Fruit fly (Drosophila melanogaster) whole organism, embryonic: ENCODE data around the gene Cyp4g15.

Experiments used
- CG10979 ChIP-seq: fragments of 200-800 bp; sonication (Bioruptor generic); optimal IDR thresholded peaks from 2 replicates; lab custom pipeline; 2018; ENCODE audit warnings: missing biosample characterization, mild to moderate bottlenecking, missing genetic modification characterization, moderate library complexity
- CG12769 ChIP-seq: fragments of 200-800 bp; sonication (Bioruptor generic); optimal IDR thresholded peaks from 2 replicates; lab custom pipeline; 2019; ENCODE audit warnings: missing biosample characterization, mild to moderate bottlenecking, missing genetic modification characterization, moderate library complexity
- CG13123 ChIP-seq: fragments of 200-800 bp; sonication (Bioruptor generic); optimal IDR thresholded peaks from 2 replicates; lab custom pipeline; 2016; ENCODE audit warnings: missing biosample characterization, missing genetic modification characterization
- CG13424 ChIP-seq: fragments of 200-800 bp; sonication (Bioruptor generic); optimal IDR thresholded peaks from 2 replicates; lab custom pipeline; 2019; ENCODE audit warnings: missing biosample characterization, mild to moderate bottlenecking, missing genetic modification characterization, moderate library complexity
- CG14014 ChIP-seq: fragments of 200-800 bp; sonication (Bioruptor generic); IDR thresholded peaks from 2 replicates; pipeline ENCODE4 v1.3.6; 2022; ENCODE audit warnings: missing biosample characterization, missing genetic modification characterization
- CG14965 ChIP-seq: fragments of 200-800 bp; sonication (Bioruptor generic); optimal IDR thresholded peaks from 2 replicates; lab custom pipeline; 2016; ENCODE audit warnings: missing biosample characterization, missing genetic modification characterization, borderline replicate concordance
- CG16779 ChIP-seq: fragments of 200-800 bp; sonication (Bioruptor generic); IDR thresholded peaks from 2 replicates; pipeline ENCODE4 v1.3.6; 2022; ENCODE audit warnings: missing biosample characterization, missing genetic modification characterization
- CG2129 ChIP-seq: fragments of 200-800 bp; sonication (Bioruptor generic); IDR thresholded peaks from 2 replicates; pipeline ENCODE4 v1.3.6; 2022; ENCODE audit warnings: missing biosample characterization, missing genetic modification characterization; ENCODE audit not compliant: partially characterized antibody
- CG2678 ChIP-seq: fragments of 200-800 bp; sonication (Bioruptor generic); optimal IDR thresholded peaks from 3 replicates; lab custom pipeline; 2019; ENCODE audit warnings: missing biosample characterization, mild to moderate bottlenecking, missing genetic modification characterization, moderate library complexity
- CG31441 ChIP-seq: fragments of 200-800 bp; sonication (Bioruptor generic); IDR thresholded peaks from 2 replicates; pipeline ENCODE4 v1.3.6; 2022; ENCODE audit warnings: missing biosample characterization, missing genetic modification characterization
- CG4282 ChIP-seq: fragments of 200-800 bp; sonication (Bioruptor generic); optimal IDR thresholded peaks from 2 replicates; lab custom pipeline; 2016; ENCODE audit warnings: missing biosample characterization, missing genetic modification characterization
- CG4360 ChIP-seq: fragments of 200-800 bp; sonication (Bioruptor generic); IDR thresholded peaks from 2 replicates; pipeline ENCODE4 v1.3.6; 2022; ENCODE audit warnings: missing biosample characterization, missing genetic modification characterization
- CG43689 ChIP-seq: fragments of 200-800 bp; sonication (Bioruptor generic); IDR thresholded peaks from 2 replicates; pipeline ENCODE4 v1.3.6; 2022; ENCODE audit warnings: missing biosample characterization, missing genetic modification characterization
- CG5953 ChIP-seq: fragments of 200-800 bp; sonication (Bioruptor generic); IDR thresholded peaks from 2 replicates; pipeline ENCODE4 v1.3.6; 2022; ENCODE audit warnings: missing biosample characterization, missing genetic modification characterization
- CG7357 ChIP-seq: fragments of 200-800 bp; sonication (Bioruptor generic); IDR thresholded peaks from 3 replicates; pipeline ENCODE4 v1.3.6; 2022; ENCODE audit warnings: missing biosample characterization, missing genetic modification characterization
- CG7372 ChIP-seq: fragments of 200-800 bp; sonication (Bioruptor generic); IDR thresholded peaks from 2 replicates; pipeline ENCODE4 v1.3.6; 2022; ENCODE audit warnings: missing biosample characterization, missing genetic modification characterization
- CG7786 ChIP-seq: fragments of 200-800 bp; sonication (Bioruptor generic); optimal IDR thresholded peaks from 2 replicates; lab custom pipeline; 2016; ENCODE audit warnings: missing biosample characterization, missing genetic modification characterization
- CG8944 ChIP-seq: fragments of 200-800 bp; sonication (Bioruptor generic); optimal IDR thresholded peaks from 3 replicates; lab custom pipeline; 2016; ENCODE audit warnings: missing biosample characterization, missing genetic modification characterization
- CG9609 ChIP-seq: fragments of 200-800 bp; sonication (Bioruptor generic); optimal IDR thresholded peaks from 3 replicates; lab custom pipeline; 2016; ENCODE audit warnings: missing biosample characterization, missing genetic modification characterization
- Deaf1 ChIP-seq: fragments of 200-800 bp; optimal IDR thresholded peaks from 3 replicates; lab custom pipeline; 2019; ENCODE audit warnings: missing biosample characterization, mild to moderate bottlenecking, missing genetic modification characterization, moderate library complexity
- Gsc ChIP-seq: fragments of 200-800 bp; sonication (Bioruptor generic); IDR thresholded peaks from 2 replicates; pipeline ENCODE4 v1.3.6; 2022; ENCODE audit warnings: missing biosample characterization, missing genetic modification characterization
- Hr51 ChIP-seq, 2 experiments: fragments of 200-800 bp; sonication (Bioruptor generic); optimal IDR thresholded peaks; 2 replicates in 1 of 2; 3 replicates in 1 of 2; lab custom pipeline; 2016 to 2018; ENCODE audit warnings: missing biosample characterization in 2 of 2, missing genetic modification characterization in 2 of 2, mild to moderate bottlenecking in 1 of 2, moderate library complexity in 1 of 2
- Myb ChIP-seq: fragments of 200-800 bp; sonication (Bioruptor generic); optimal IDR thresholded peaks from 2 replicates; lab custom pipeline; 2016; ENCODE audit warnings: missing biosample characterization, missing genetic modification characterization
- Neu2 ChIP-seq: fragments of 200-800 bp; sonication (Bioruptor generic); optimal IDR thresholded peaks from 3 replicates; lab custom pipeline; 2016; ENCODE audit warnings: missing biosample characterization, missing genetic modification characterization, borderline replicate concordance
- Sin3A ChIP-seq: fragments of >200 bp; optimal IDR thresholded peaks from 2 replicates; lab custom pipeline; 2018
- Sox102F ChIP-seq: fragments of 200-800 bp; sonication (Bioruptor generic); optimal IDR thresholded peaks from 2 replicates; lab custom pipeline; 2018; ENCODE audit warnings: missing biosample characterization, mild to moderate bottlenecking, missing genetic modification characterization, moderate library complexity
- Sry-β ChIP-seq: fragments of 200-800 bp; sonication (Bioruptor generic); optimal IDR thresholded peaks from 2 replicates; lab custom pipeline; 2018; ENCODE audit warnings: missing biosample characterization, mild to moderate bottlenecking, missing genetic modification characterization, moderate library complexity
- Vsx1 ChIP-seq: fragments of 200-800 bp; sonication (Bioruptor generic); optimal IDR thresholded peaks from 2 replicates; lab custom pipeline; 2017; ENCODE audit warnings: missing biosample characterization, mild to moderate bottlenecking, missing genetic modification characterization, missing genetic modification reagents
- ase ChIP-seq: fragments of 200-800 bp; sonication (Bioruptor generic); IDR thresholded peaks from 3 replicates; pipeline ENCODE4 v1.3.6; 2022; ENCODE audit warnings: missing biosample characterization, missing genetic modification characterization
- az2 ChIP-seq: fragments of 200-800 bp; sonication (Bioruptor generic); optimal IDR thresholded peaks from 3 replicates; lab custom pipeline; 2016; ENCODE audit warnings: missing biosample characterization, missing genetic modification characterization
- btn ChIP-seq: fragments of 200-800 bp; sonication (Bioruptor generic); optimal IDR thresholded peaks from 2 replicates; lab custom pipeline; 2016; ENCODE audit warnings: missing biosample characterization, missing genetic modification characterization
- ci ChIP-seq: fragments of 200-800 bp; sonication (Bioruptor generic); IDR thresholded peaks from 3 replicates; pipeline ENCODE4 v1.3.6; 2022; ENCODE audit warnings: missing biosample characterization, missing genetic modification characterization
- crol ChIP-seq: fragments of 200-800 bp; sonication (Bioruptor generic); IDR thresholded peaks from 2 replicates; pipeline ENCODE4 v1.3.6; 2022; ENCODE audit warnings: missing biosample characterization, missing genetic modification characterization
- da ChIP-seq: fragments of 200-800 bp; sonication (Bioruptor generic); optimal IDR thresholded peaks from 2 replicates; lab custom pipeline; 2016; ENCODE audit warnings: missing biosample characterization, missing genetic modification characterization
- disco-r ChIP-seq: fragments of 200-800 bp; sonication (Bioruptor generic); optimal IDR thresholded peaks from 2 replicates; lab custom pipeline; 2016; ENCODE audit warnings: missing biosample characterization, missing genetic modification characterization
- ems ChIP-seq: fragments of 200-800 bp; sonication (Bioruptor generic); optimal IDR thresholded peaks from 3 replicates; lab custom pipeline; 2016; ENCODE audit warnings: missing biosample characterization, missing genetic modification characterization
- ewg ChIP-seq: fragments of 200-800 bp; sonication (Bioruptor generic); optimal IDR thresholded peaks from 3 replicates; lab custom pipeline; 2017; ENCODE audit warnings: mild to moderate bottlenecking, missing biosample characterization, missing genetic modification reagents, missing genetic modification characterization
- fd96Cb ChIP-seq: fragments of 200-800 bp; sonication (Bioruptor generic); optimal IDR thresholded peaks from 2 replicates; lab custom pipeline; 2018; ENCODE audit warnings: missing biosample characterization, mild to moderate bottlenecking, missing genetic modification characterization, moderate library complexity
- hbn ChIP-seq: fragments of 200-800 bp; sonication (Bioruptor generic); IDR thresholded peaks from 2 replicates; pipeline ENCODE4 v1.3.6; 2022; ENCODE audit warnings: missing biosample characterization, missing genetic modification characterization; ENCODE audit not compliant: partially characterized antibody
- lab ChIP-seq: fragments of 200-800 bp; sonication (Bioruptor generic); optimal IDR thresholded peaks from 3 replicates; lab custom pipeline; 2017; ENCODE audit warnings: missing biosample characterization, missing genetic modification characterization, mild to moderate bottlenecking, moderate library complexity, missing genetic modification reagents
- oc ChIP-seq: fragments of 200-800 bp; sonication (Bioruptor generic); optimal IDR thresholded peaks from 2 replicates; lab custom pipeline; 2018; ENCODE audit warnings: missing biosample characterization, mild to moderate bottlenecking, missing genetic modification characterization, moderate library complexity
- onecut ChIP-seq: fragments of 200-800 bp; sonication (Bioruptor generic); IDR thresholded peaks from 2 replicates; pipeline ENCODE4 v1.3.6; 2022; ENCODE audit warnings: missing biosample characterization, missing genetic modification characterization
- otp ChIP-seq: fragments of 200-800 bp; sonication (Bioruptor generic); IDR thresholded peaks from 3 replicates; pipeline ENCODE4, ENCODE4 v1.3.6; 2022; ENCODE audit warnings: missing biosample characterization, missing genetic modification characterization
- peb ChIP-seq: fragments of 200-800 bp; sonication (Bioruptor generic); IDR thresholded peaks from 2 replicates; pipeline ENCODE4 v1.3.6; 2022; ENCODE audit warnings: missing biosample characterization, missing genetic modification characterization
- psq ChIP-seq: fragments of 200-800 bp; sonication (Bioruptor generic); optimal IDR thresholded peaks from 2 replicates; lab custom pipeline; 2017; ENCODE audit warnings: missing biosample characterization, missing genetic modification characterization
- seq ChIP-seq: fragments of 200-800 bp; sonication (Bioruptor generic); IDR thresholded peaks from 2 replicates; pipeline ENCODE4 v1.3.6; 2022; ENCODE audit warnings: missing biosample characterization, missing genetic modification characterization
- slbo ChIP-seq: fragments of 200-800 bp; sonication (Bioruptor generic); IDR thresholded peaks from 2 replicates; pipeline ENCODE4 v1.3.6; 2022; ENCODE audit warnings: missing biosample characterization, missing genetic modification characterization
- sr ChIP-seq: fragments of 200-800 bp; sonication (Bioruptor generic); IDR thresholded peaks from 3 replicates; pipeline ENCODE4 v1.3.6; 2022; ENCODE audit warnings: missing biosample characterization, missing genetic modification characterization
- unc-4 ChIP-seq: fragments of 200-800 bp; sonication (Bioruptor generic); IDR thresholded peaks from 2 replicates; pipeline ENCODE4 v1.3.6; 2022; ENCODE audit warnings: missing biosample characterization, missing genetic modification characterization; ENCODE audit not compliant: partially characterized antibody
- zfh2 ChIP-seq: fragments of 200-800 bp; sonication (Bioruptor generic); optimal IDR thresholded peaks from 2 replicates; lab custom pipeline; 2016; ENCODE audit warnings: missing biosample characterization, missing genetic modification characterization

Cyp4g15 gene

dm6 chrX:11449476-11450119, 27.3 kb upstream of the Cyp4g15 start (continued):
- TF ChIP-seq Hr51 (GFP tag; optimal IDR thresholded peaks at IDR 0.05; lab: Kevin White, UChicago) = peak; percentile 69 to 88
- TF ChIP-seq CG2129 (GFP tag; lab: Robert Waterston, UW) = no peak
- TF ChIP-seq ci (GFP tag; lab: Robert Waterston, UW) = peak; percentile 94
- TF ChIP-seq Sin3A (lab: Kevin White, UChicago) = no peak
- peak; percentile 66 for TF ChIP-seq oc (tag; lab: Kevin White, UChicago)
- peak; percentile 86 for TF ChIP-seq CG9609 (GFP tag; lab: Kevin White, UChicago)
- TF ChIP-seq Deaf1 (tag; lab: Kevin White, UChicago) = peak; percentile 55
- peak; percentile 74 for TF ChIP-seq CG31441 (GFP tag; lab: Robert Waterston, UW)
- TF ChIP-seq Sox102F (GFP tag; lab: Kevin White, UChicago) = peak; percentile 86
- peak; percentile 79 for TF ChIP-seq az2 (GFP tag; lab: Kevin White, UChicago)
- peak; percentile 68 for TF ChIP-seq btn (GFP tag; lab: Kevin White, UChicago)
- TF ChIP-seq lab (GFP tag; lab: Kevin White, UChicago) = peak; percentile 92
- TF ChIP-seq CG12769 = peak; percentile 95
- TF ChIP-seq slbo (GFP tag; lab: Robert Waterston, UW) = peak; percentile 89
- TF ChIP-seq seq (GFP tag; lab: Robert Waterston, UW) = peak; percentile 83
- peak; percentile 52 for TF ChIP-seq CG4360 (GFP tag; lab: Robert Waterston, UW)
- peak; percentile 69 for TF ChIP-seq peb (GFP tag; lab: Robert Waterston, UW)
- TF ChIP-seq Vsx1 (GFP tag; lab: Kevin White, UChicago) = peak; percentile 64
- TF ChIP-seq unc-4 (GFP tag; lab: Robert Waterston, UW) = no peak
- peak; percentile 74 for TF ChIP-seq onecut (GFP tag; lab: Robert Waterston, UW)
- TF ChIP-seq da = peak; percentile 29
- TF ChIP-seq CG8944 (GFP tag; lab: Kevin White, UChicago) = peak; percentile 81
- TF ChIP-seq CG7786 (GFP tag; lab: Kevin White, UChicago) = peak; percentile 84
- TF ChIP-seq ems = peak; percentile 85
- no peak for TF ChIP-seq hbn (GFP tag; lab: Robert Waterston, UW)
- TF ChIP-seq ewg (GFP tag; lab: Kevin White, UChicago) = peak; percentile 64
- TF ChIP-seq CG14014 = peak; percentile 89
- TF ChIP-seq CG2678 (tag; lab: Kevin White, UChicago) = peak; percentile 89
- TF ChIP-seq otp (GFP tag; lab: Robert Waterston, UW) = peak; percentile 84
- TF ChIP-seq CG10979 (tag; lab: Kevin White, UChicago) = peak; percentile 71
- peak; percentile 57 for TF ChIP-seq CG13123 (GFP tag; lab: Kevin White, UChicago)
- TF ChIP-seq zfh2 (GFP tag; lab: Kevin White, UChicago) = peak; percentile 80
- TF ChIP-seq CG7372 (GFP tag; lab: Robert Waterston, UW) = peak; percentile 85
- TF ChIP-seq CG7357 (GFP tag; lab: Robert Waterston, UW) = peak; percentile 81
- TF ChIP-seq crol (GFP tag; lab: Robert Waterston, UW) = peak; percentile 81
- peak; percentile 89 for TF ChIP-seq CG5953
- TF ChIP-seq fd96Cb = peak; percentile 85
- TF ChIP-seq CG4282 = peak; percentile 73
- TF ChIP-seq CG13424 (tag; lab: Kevin White, UChicago) = peak; percentile 90
- peak; percentile 42; the same call in 1 of the 3 replicates for TF ChIP-seq sr (GFP tag; lab: Robert Waterston, UW)
- peak; percentile 47 for TF ChIP-seq disco-r
- peak; percentile 83; the same call in 2 of the 3 replicates for TF ChIP-seq ase (GFP tag; lab: Robert Waterston, UW)
- peak; percentile 71 for TF ChIP-seq CG43689 (GFP tag; lab: Robert Waterston, UW)
- peak; percentile 35 for TF ChIP-seq CG14965 (GFP tag; lab: Kevin White, UChicago)
- peak; percentile 71 for TF ChIP-seq Neu2
- peak; percentile 74 for TF ChIP-seq Myb (GFP tag; lab: Kevin White, UChicago)
- TF ChIP-seq Gsc (GFP tag; lab: Robert Waterston, UW) = peak; percentile 69
- no peak for TF ChIP-seq psq
- no peak for TF ChIP-seq Sry-β (GFP tag; lab: Kevin White, UChicago)
- TF ChIP-seq CG16779 (GFP tag; lab: Robert Waterston, UW) = peak; percentile 64; the same call in 1 of the 2 replicates
